Fruit fly (Drosophila melanogaster) whole organism, prepupa: Measurements from ENCODE around the gene DENR.
A peak's percentile ranks its signal among the peaks of the same experiment; 100 is the strongest.

Source experiments
- Blimp-1 ChIP-seq: fragments of 200-800 bp; sonication (Bioruptor generic); optimal IDR thresholded peaks from 3 replicates; lab custom pipeline; 2017; ENCODE audit warnings: missing biosample characterization, missing genetic modification characterization, mild to moderate bottlenecking, moderate library complexity, missing genetic modification reagents
- CG10631 ChIP-seq: fragments of 200-800 bp; sonication (Bioruptor generic); optimal IDR thresholded peaks from 2 replicates; lab custom pipeline; 2016; ENCODE audit warnings: missing biosample characterization, missing genetic modification characterization
- CG10669 ChIP-seq: fragments of 200-800 bp; sonication (Bioruptor generic); optimal IDR thresholded peaks from 3 replicates; lab custom pipeline; 2018; ENCODE audit warnings: missing biosample characterization, mild to moderate bottlenecking, missing genetic modification characterization, moderate library complexity
- CG11762 ChIP-seq: fragments of 200-800 bp; sonication (Bioruptor generic); optimal IDR thresholded peaks from 3 replicates; lab custom pipeline; 2016; ENCODE audit warnings: missing biosample characterization, missing genetic modification characterization; ENCODE audit not compliant: insufficient read depth
- CG11902 ChIP-seq: fragments of 200-800 bp; sonication (Bioruptor generic); optimal IDR thresholded peaks from 3 replicates; lab custom pipeline; 2016; ENCODE audit warnings: missing biosample characterization, missing genetic modification characterization
- CG15336 ChIP-seq: fragments of 200-800 bp; sonication (Bioruptor generic); IDR thresholded peaks from 2 replicates; pipeline ENCODE4 v1.3.6; 2022; ENCODE audit warnings: missing biosample characterization, missing genetic modification characterization
- CG16779 ChIP-seq: fragments of 200-800 bp; sonication (Bioruptor generic); optimal IDR thresholded peaks from 3 replicates; lab custom pipeline; 2017; ENCODE audit warnings: missing biosample characterization, mild to moderate bottlenecking, missing genetic modification characterization
- CG3032 ChIP-seq: fragments of 200-800 bp; optimal IDR thresholded peaks from 2 replicates; lab custom pipeline; 2019; ENCODE audit warnings: missing biosample characterization, mild to moderate bottlenecking, missing genetic modification characterization, moderate library complexity
- CG31627 ChIP-seq: fragments of 200-800 bp; sonication (Bioruptor generic); optimal IDR thresholded peaks from 3 replicates; lab custom pipeline; 2016; ENCODE audit warnings: missing biosample characterization, missing genetic modification characterization
- CG32006 ChIP-seq: fragments of 200-800 bp; sonication (Bioruptor generic); optimal IDR thresholded peaks from 3 replicates; lab custom pipeline; 2017; ENCODE audit warnings: missing biosample characterization, mild to moderate bottlenecking, missing genetic modification characterization
- CG34406 ChIP-seq: fragments of 200-800 bp; sonication (Bioruptor generic); optimal IDR thresholded peaks from 3 replicates; lab custom pipeline; 2016; ENCODE audit warnings: missing biosample characterization, missing genetic modification characterization
- CG3919 ChIP-seq: fragments of 200-800 bp; sonication (Bioruptor generic); optimal IDR thresholded peaks from 3 replicates; lab custom pipeline; 2016; ENCODE audit warnings: missing biosample characterization, missing genetic modification characterization
- CG4318 ChIP-seq: fragments of 200-800 bp; sonication (Bioruptor generic); optimal IDR thresholded peaks from 3 replicates; lab custom pipeline; 2017; ENCODE audit warnings: missing biosample characterization, mild to moderate bottlenecking, missing genetic modification characterization
- CG6276 ChIP-seq: fragments of 200-800 bp; sonication (Bioruptor generic); optimal IDR thresholded peaks from 2 replicates; lab custom pipeline; 2017; ENCODE audit warnings: missing biosample characterization, mild to moderate bottlenecking, missing genetic modification characterization
- CG6792 ChIP-seq: fragments of 200-800 bp; sonication (Bioruptor generic); optimal IDR thresholded peaks from 3 replicates; lab custom pipeline; 2016; ENCODE audit warnings: missing biosample characterization, missing genetic modification characterization
- CG6854 ChIP-seq: fragments of 200-800 bp; sonication (Bioruptor generic); optimal IDR thresholded peaks from 2 replicates; lab custom pipeline; 2017; ENCODE audit warnings: missing biosample characterization, mild to moderate bottlenecking, missing genetic modification characterization
- CG8632 ChIP-seq: fragments of 200-800 bp; sonication (Bioruptor generic); optimal IDR thresholded peaks from 3 replicates; lab custom pipeline; 2016; ENCODE audit warnings: missing biosample characterization, missing genetic modification characterization
- CG9139 ChIP-seq: fragments of 200-800 bp; sonication (Bioruptor generic); optimal IDR thresholded peaks from 3 replicates; lab custom pipeline; 2017; ENCODE audit warnings: missing biosample characterization, mild to moderate bottlenecking, missing genetic modification characterization
- Eip75B ChIP-seq: fragments of 200-800 bp; sonication (Bioruptor generic); optimal IDR thresholded peaks from 3 replicates; lab custom pipeline; 2016; ENCODE audit warnings: missing biosample characterization, missing genetic modification characterization
- Eip78C ChIP-seq: fragments of 200-800 bp; sonication (Bioruptor generic); peaks from one replicate; lab custom pipeline; 2016; ENCODE audit warnings: missing biosample characterization, missing genetic modification characterization
- Eip93F ChIP-seq: fragments of 200-800 bp; sonication (Bioruptor generic); optimal IDR thresholded peaks from 2 replicates; lab custom pipeline; 2016; ENCODE audit warnings: missing biosample characterization, mild to moderate bottlenecking, missing genetic modification characterization
- Ets21C ChIP-seq: fragments of 200-800 bp; sonication (Bioruptor generic); optimal IDR thresholded peaks from 3 replicates; lab custom pipeline; 2016; ENCODE audit warnings: missing biosample characterization, missing genetic modification characterization
- Ets96B ChIP-seq: fragments of 200-800 bp; optimal IDR thresholded peaks from 2 replicates; lab custom pipeline; 2019; ENCODE audit warnings: missing biosample characterization, mild to moderate bottlenecking, missing genetic modification characterization, moderate library complexity
- Gug ChIP-seq: fragments of 200-800 bp; sonication (Bioruptor generic); IDR thresholded peaks from 2 replicates; pipeline ENCODE4 v1.3.6; 2022; ENCODE audit warnings: missing biosample characterization, missing genetic modification characterization
- Hr38 ChIP-seq: sonication (Bioruptor generic); optimal IDR thresholded peaks from 2 replicates; lab custom pipeline; 2016; ENCODE audit warnings: missing biosample characterization, missing genetic modification characterization
- Hr39 ChIP-seq: fragments of 200-800 bp; sonication (Bioruptor generic); optimal IDR thresholded peaks from 2 replicates; lab custom pipeline; 2016; ENCODE audit warnings: missing biosample characterization, missing genetic modification characterization
- Hr4 ChIP-seq: fragments of 200-800 bp; sonication (Bioruptor generic); optimal IDR thresholded peaks from 3 replicates; lab custom pipeline; 2016; ENCODE audit warnings: missing biosample characterization, missing genetic modification characterization
- Lpt ChIP-seq: fragments of 200-800 bp; sonication (Bioruptor generic); optimal IDR thresholded peaks from 3 replicates; lab custom pipeline; 2016; ENCODE audit warnings: missing biosample characterization, missing genetic modification characterization
- Met ChIP-seq: fragments of 200-800 bp; sonication (Bioruptor generic); optimal IDR thresholded peaks from 3 replicates; lab custom pipeline; 2016; ENCODE audit warnings: missing biosample characterization, missing genetic modification characterization
- Smox ChIP-seq: fragments of 200-800 bp; sonication (Bioruptor generic); optimal IDR thresholded peaks from 3 replicates; lab custom pipeline; 2016; ENCODE audit warnings: missing biosample characterization, missing genetic modification characterization
- Sox102F ChIP-seq: fragments of 200-800 bp; sonication (Bioruptor generic); optimal IDR thresholded peaks from 2 replicates; lab custom pipeline; 2016; ENCODE audit warnings: missing biosample characterization, mild to moderate bottlenecking, missing genetic modification characterization
- Sox14 ChIP-seq: fragments of 200-800 bp; sonication (Bioruptor generic); optimal IDR thresholded peaks from 3 replicates; lab custom pipeline; 2016; ENCODE audit warnings: missing biosample characterization, missing genetic modification characterization
- Sox15 ChIP-seq: fragments of 200-800 bp; sonication (Bioruptor generic); optimal IDR thresholded peaks from 3 replicates; lab custom pipeline; 2016; ENCODE audit warnings: missing biosample characterization, missing genetic modification characterization
- achi ChIP-seq: fragments of 200-800 bp; sonication (Bioruptor generic); optimal IDR thresholded peaks from 3 replicates; lab custom pipeline; 2016; ENCODE audit warnings: missing biosample characterization, missing genetic modification characterization
- acj6 ChIP-seq: fragments of 200-800 bp; sonication (Bioruptor generic); optimal IDR thresholded peaks from 3 replicates; lab custom pipeline; 2016; ENCODE audit warnings: missing biosample characterization, missing genetic modification characterization
- dac ChIP-seq: fragments of 200-800 bp; sonication (Bioruptor generic); optimal IDR thresholded peaks from 2 replicates; lab custom pipeline; 2017; ENCODE audit warnings: missing biosample characterization, mild to moderate bottlenecking, missing genetic modification characterization
- dsx ChIP-seq: fragments of 200-800 bp; optimal IDR thresholded peaks from 3 replicates; lab custom pipeline; 2019; ENCODE audit warnings: missing biosample characterization, mild to moderate bottlenecking, missing genetic modification characterization, moderate library complexity; ENCODE audit not compliant: poor library complexity, severe bottlenecking
- eg ChIP-seq: fragments of 200-800 bp; sonication (Bioruptor generic); IDR thresholded peaks from 3 replicates; pipeline ENCODE4 v1.3.6; 2022; ENCODE audit warnings: missing biosample characterization, missing genetic modification characterization
- esn ChIP-seq: fragments of 200-800 bp; sonication (Bioruptor generic); optimal IDR thresholded peaks from 2 replicates; lab custom pipeline; 2016; ENCODE audit warnings: missing biosample characterization, mild to moderate bottlenecking, missing genetic modification characterization, moderate library complexity
- fd59A ChIP-seq: fragments of 200-800 bp; sonication (Bioruptor generic); optimal IDR thresholded peaks from 2 replicates; lab custom pipeline; 2017; ENCODE audit warnings: missing biosample characterization, mild to moderate bottlenecking, missing genetic modification characterization, missing genetic modification reagents
- fkh ChIP-seq: fragments of 200-800 bp; sonication (Bioruptor generic); optimal IDR thresholded peaks from 3 replicates; lab custom pipeline; 2017; ENCODE audit warnings: missing biosample characterization, mild to moderate bottlenecking, missing genetic modification characterization, moderate library complexity
- net ChIP-seq: fragments of 200-800 bp; sonication (Bioruptor generic); optimal IDR thresholded peaks from 3 replicates; lab custom pipeline; 2016; ENCODE audit warnings: missing biosample characterization, missing genetic modification characterization
- pdm3 ChIP-seq: fragments of 200-800 bp; sonication (Bioruptor generic); optimal IDR thresholded peaks from 3 replicates; lab custom pipeline; 2016; ENCODE audit warnings: missing biosample characterization, missing genetic modification characterization
- svp ChIP-seq: fragments of 200-800 bp; sonication (Bioruptor generic); peaks from one replicate; lab custom pipeline; 2016; ENCODE audit warnings: missing biosample characterization, missing genetic modification characterization
- topi ChIP-seq: fragments of 200-800 bp; sonication (Bioruptor generic); optimal IDR thresholded peaks from 3 replicates; lab custom pipeline; 2016; ENCODE audit warnings: missing biosample characterization, missing genetic modification characterization
- vri ChIP-seq: fragments of 200-800 bp; sonication (Bioruptor generic); optimal IDR thresholded peaks from 3 replicates; lab custom pipeline; 2016; ENCODE audit warnings: missing biosample characterization, mild to moderate bottlenecking, missing genetic modification characterization

DENR gene

dm6 chrX:16931994-16932819 is 45.8 kb upstream of the DENR start (continued):
- TF ChIP-seq Lpt (no peak), Met (GFP tag; lab: Kevin White, UChicago) (peak; percentile 30), fd59A (GFP tag; lab: Kevin White, UChicago) (peak; percentile 25), Sox102F (GFP tag; lab: Kevin White, UChicago) (peak; percentile 45), CG4318 (GFP tag; lab: Kevin White, UChicago) (no peak)

DNA sequence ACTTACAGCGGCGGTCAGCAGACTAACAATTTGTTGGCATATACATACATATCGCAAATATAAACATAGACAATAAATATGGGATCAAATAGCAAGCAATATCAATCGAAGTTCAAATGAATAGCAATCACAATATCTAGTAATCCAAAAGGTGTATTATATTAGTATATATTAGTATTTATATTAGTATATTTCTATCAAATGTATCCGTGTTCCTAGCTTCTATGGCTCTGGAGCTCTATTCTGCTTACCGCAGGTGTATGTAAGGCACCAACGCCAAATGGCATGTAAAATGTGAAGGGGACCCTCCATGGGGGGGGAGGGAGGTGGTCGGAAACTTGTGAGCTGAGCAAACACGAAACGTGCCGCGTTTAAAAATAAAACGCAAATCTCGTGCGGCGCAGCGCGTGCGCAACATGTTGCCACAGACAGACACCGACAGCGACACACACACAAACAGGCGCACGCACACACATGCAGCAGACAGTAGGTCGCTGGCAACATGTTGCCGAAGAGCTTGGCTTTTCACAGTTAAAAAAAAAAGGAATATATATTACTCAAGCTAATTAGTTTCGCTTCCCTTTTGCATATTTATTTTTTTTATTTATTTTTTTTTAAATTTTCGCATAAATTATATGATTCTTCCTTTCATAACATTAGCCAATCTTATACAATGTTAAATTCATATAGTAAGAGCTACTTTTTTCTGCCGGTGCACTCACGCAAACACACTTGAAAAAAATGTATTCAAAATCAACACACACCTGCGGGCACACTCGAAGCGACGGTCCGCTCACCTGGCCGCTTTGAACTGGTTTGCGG is 44.3 kb upstream of the DENR start:
- TF ChIP-seq Eip93F (peak; percentile 18), esn (GFP tag; lab: Kevin White, UChicago) (peak; percentile 68), Gug (GFP tag; lab: Robert Waterston, UW) (peak; percentile 69), Hr4 (GFP tag; lab: Kevin White, UChicago) (peak; percentile 73), achi (peak; percentile 58), CG4318 (GFP tag; lab: Kevin White, UChicago) (peak; percentile 43), Eip75B (GFP tag; lab: Kevin White, UChicago) (peak; percentile 77), CG15336 (GFP tag; lab: Robert Waterston, UW) (peak; percentile 86), CG6854 (GFP tag; lab: Kevin White, UChicago) (peak; percentile 58), CG10669 (GFP tag; lab: Kevin White, UChicago) (peak; percentile 63), Sox15 (GFP tag; lab: Kevin White, UChicago) (no peak), CG11902 (GFP tag; lab: Kevin White, UChicago) (peak; percentile 37), pdm3 (GFP tag; lab: Kevin White, UChicago) (peak; percentile 52), fkh (GFP tag; lab: Kevin White, UChicago) (peak; percentile 64), CG10631 (GFP tag; lab: Kevin White, UChicago) (peak; percentile 76), Blimp-1 (GFP tag; lab: Kevin White, UChicago) (peak; percentile 56), CG3919 (GFP tag; lab: Kevin White, UChicago) (peak; percentile 78), Ets96B (tag; lab: Kevin White, UChicago) (peak; percentile 70), Hr38 (GFP tag; lab: Kevin White, UChicago) (no peak), CG31627 (GFP tag; lab: Kevin White, UChicago) (peak; percentile 39), dsx (GFP tag; lab: Kevin White, UChicago) (peak; percentile 85), fd59A (GFP tag; lab: Kevin White, UChicago) (peak; percentile 69), dac (GFP tag; lab: Kevin White, UChicago) (peak; percentile 33), svp (GFP tag; lab: Kevin White, UChicago) (peak; percentile 81), Smox (peak; percentile 46), eg (GFP tag; lab: Robert Waterston, UW) (peak; percentile 84), acj6 (GFP tag; lab: Kevin White, UChicago) (peak; percentile 75), CG6276 (GFP tag; lab: Kevin White, UChicago) (peak; percentile 69), Sox102F (GFP tag; lab: Kevin White, UChicago) (peak; percentile 36), CG8632 (GFP tag; lab: Kevin White, UChicago) (peak; percentile 63), CG9139 (GFP tag; lab: Kevin White, UChicago) (peak; percentile 43), net (peak; percentile 37), CG34406 (peak; percentile 65), CG6792 (GFP tag; lab: Kevin White, UChicago) (peak; percentile 58), Sox14 (GFP tag; lab: Kevin White, UChicago) (peak; percentile 23), vri (GFP tag; lab: Kevin White, UChicago) (peak; percentile 16), CG11762 (peak; percentile 52), topi (GFP tag; lab: Kevin White, UChicago) (peak; percentile 59), CG16779 (tag; lab: Kevin White, UChicago) (peak; percentile 54), CG32006 (peak; percentile 75), CG3032 (peak; percentile 73), Ets21C (GFP tag; lab: Kevin White, UChicago) (peak; percentile 38), Hr39 (GFP tag; lab: Kevin White, UChicago) (peak; percentile 36), Eip78C (GFP tag; lab: Kevin White, UChicago) (peak; percentile 92)
